Fruit fly (Drosophila melanogaster) whole organism, prepupa: Measurements from ENCODE around the gene CG33170.

ENCODE experiments used
- Sox14 ChIP-seq: fragments of 200-800 bp; sonication (Bioruptor generic); optimal IDR thresholded peaks from 3 replicates; lab custom pipeline; 2016; ENCODE audit warnings: missing biosample characterization, missing genetic modification characterization
- acj6 ChIP-seq: fragments of 200-800 bp; sonication (Bioruptor generic); optimal IDR thresholded peaks from 3 replicates; lab custom pipeline; 2016; ENCODE audit warnings: missing biosample characterization, missing genetic modification characterization
- fd59A ChIP-seq: fragments of 200-800 bp; sonication (Bioruptor generic); optimal IDR thresholded peaks from 2 replicates; lab custom pipeline; 2017; ENCODE audit warnings: missing biosample characterization, mild to moderate bottlenecking, missing genetic modification characterization, missing genetic modification reagents
- ss ChIP-seq, 2 experiments: fragments of 200-800 bp; sonication (Bioruptor generic); optimal IDR thresholded peaks; 2 replicates in 1 of 2; 3 replicates in 1 of 2; lab custom pipeline; 2017 to 2018; ENCODE audit warnings: mild to moderate bottlenecking in 2 of 2, missing biosample characterization in 2 of 2, missing genetic modification characterization in 2 of 2, moderate library complexity in 1 of 2

DNA sequence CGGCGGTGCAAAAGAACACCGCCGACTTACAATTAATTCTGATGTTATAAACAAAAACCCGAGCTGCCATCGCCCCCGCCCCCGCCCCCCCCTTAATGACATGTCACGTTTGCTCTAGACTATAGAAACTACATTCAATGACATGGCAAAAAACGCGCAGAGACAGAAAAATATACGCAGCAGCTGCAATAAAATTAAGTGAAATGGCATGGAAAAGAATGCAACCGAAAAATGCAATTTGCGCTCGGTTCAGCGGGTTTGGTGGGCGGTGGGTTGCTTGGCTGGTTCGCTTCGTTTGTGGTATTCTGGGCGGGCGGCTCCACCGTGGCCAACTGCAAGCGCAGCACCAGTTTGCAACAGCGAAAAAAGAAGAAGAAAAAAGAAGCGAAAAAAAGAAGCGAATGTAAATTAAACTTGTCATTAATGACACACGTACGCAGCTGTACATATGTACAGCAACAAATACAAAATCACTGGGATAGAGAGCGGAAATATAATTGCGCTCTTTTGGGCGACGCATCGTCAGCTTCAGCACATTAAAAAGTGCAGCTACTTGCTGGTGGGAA lies 34.2 kb upstream of the CG33170 start:
- TF ChIP-seq Sox14 (no peak), ss (GFP tag; optimal IDR thresholded peaks at IDR 0.05; lab: Kevin White, UChicago) (no peak), fd59A (no peak), acj6 (GFP tag; lab: Kevin White, UChicago) (no peak)
